Worm (Caenorhabditis elegans): ENCODE data around the gene K07F5.16.
"Not testable (repeated sequence)": the region's sequence is repeated elsewhere in the genome, so short reads cannot be mapped to it uniquely, and the experiment has no call there.

Gene K07F5.16

DNA sequence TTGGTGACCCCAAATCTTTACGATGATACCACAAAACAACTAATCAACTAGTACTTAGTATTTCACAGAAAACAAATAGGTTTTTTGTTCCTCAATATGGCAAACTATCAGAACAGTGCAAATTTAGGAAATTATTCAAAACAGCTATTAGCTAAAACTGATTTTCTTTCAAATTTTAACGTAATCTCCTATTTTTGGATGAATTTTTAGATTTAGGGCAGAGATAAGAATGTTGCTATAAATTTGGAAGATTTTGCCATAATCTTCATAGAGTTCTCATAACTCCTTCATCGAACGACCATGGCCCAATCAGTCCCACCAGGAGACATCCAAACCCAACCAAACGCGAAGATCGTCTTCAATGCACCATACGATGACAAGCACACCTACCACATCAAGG lies 26.6 kb upstream of the K07F5.16 start, which contains the start of gene msp-10:
Gene msp-10, plus strand, starts transcription at position 301 of the 400 bp plus-strand sequence.
- TF ChIP-seq F33H1.4 (GFP tag; IDR thresholded peaks at IDR 0.05); F22D6.2 (tag; optimal IDR thresholded peaks at IDR 0.05); Y67H2A.10 (GFP tag; conservative IDR thresholded peaks at IDR 0.05): not testable (repeated sequence)

DNA sequence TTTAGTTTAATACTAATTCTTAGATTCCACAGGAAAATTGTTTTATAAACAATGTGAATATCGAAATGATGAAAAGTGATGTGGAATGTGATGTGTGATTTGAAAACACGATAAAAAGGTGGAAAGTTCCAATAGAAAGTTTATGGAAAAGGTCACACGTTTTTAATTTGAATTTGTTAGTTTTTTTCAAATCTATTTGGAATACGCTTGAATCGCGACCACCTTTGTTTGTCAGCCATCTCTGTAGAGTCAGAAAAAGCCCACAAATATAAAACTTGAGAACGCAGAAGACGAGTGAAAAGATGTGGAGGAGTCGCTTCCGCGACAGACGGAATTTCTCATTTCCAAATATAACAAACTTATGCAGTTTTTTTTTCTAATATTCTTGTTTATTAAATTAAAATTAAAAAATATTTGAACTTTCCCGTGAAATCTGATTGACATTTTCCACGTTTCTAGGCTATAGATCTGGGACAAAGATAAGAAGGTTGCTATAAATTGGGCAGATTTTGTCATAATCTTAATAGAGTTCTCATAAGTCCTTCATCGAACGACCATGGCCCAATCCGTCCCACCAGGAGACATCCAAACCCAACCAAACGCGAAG lies 22.8 kb upstream of the K07F5.16 start, which contains the start of the genes kin-24 and msp-56:
Gene kin-24, minus strand, starts transcription at position 101 of the 607 bp plus-strand sequence.
Gene msp-56, plus strand, starts transcription at position 557 of the 607 bp plus-strand sequence.
- no peak for TF ChIP-seq T07F8.4 (tag; optimal IDR thresholded peaks at IDR 0.05)
- no peak for TF ChIP-seq F57C9.4 (tag; optimal IDR thresholded peaks at IDR 0.05)
- no peak for TF ChIP-seq zim-3 (tag; optimal IDR thresholded peaks at IDR 0.05)
- TF ChIP-seq dpff-1 (tag; optimal IDR thresholded peaks at IDR 0.05): no peak
- no peak for TF ChIP-seq lag-1 (GFP tag; IDR thresholded peaks at IDR 0.05)
- no peak for TF ChIP-seq athp-1 (tag; optimal IDR thresholded peaks at IDR 0.05)

DNA sequence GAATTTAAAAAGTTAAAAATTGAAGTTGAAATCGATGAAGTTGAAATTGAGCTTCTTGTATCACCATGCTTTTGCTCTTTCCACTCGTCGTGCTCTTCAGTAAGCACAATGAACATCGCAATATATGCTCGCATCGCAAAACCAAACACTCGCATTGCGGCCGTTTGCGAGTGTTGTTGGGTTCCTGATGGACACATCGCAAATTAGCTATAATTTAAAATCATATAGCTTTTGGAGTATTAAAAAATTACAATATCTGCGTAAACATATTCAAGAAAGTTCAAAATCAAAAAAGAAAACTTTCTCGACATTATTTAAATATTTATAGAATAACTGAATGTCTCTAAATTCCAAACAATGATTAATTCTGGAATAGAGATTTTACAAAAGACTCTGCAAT lies 21.8 kb upstream of the K07F5.16 start, which contains the start of gene K07F5.17:
Gene K07F5.17, plus strand, starts transcription at position 301 of the 400 bp plus-strand sequence.
- TF ChIP-seq ccch-3 (GFP tag; optimal IDR thresholded peaks at IDR 0.05) (no peak), B0035.1 (tag; optimal IDR thresholded peaks at IDR 0.05) (no peak), nhr-179 (tag; optimal IDR thresholded peaks at IDR 0.05) (no peak), D2030.7 (GFP tag; IDR thresholded peaks at IDR 0.05) (no peak), C06A6.2 (GFP tag; conservative IDR thresholded peaks at IDR 0.05) (no peak), cebp-2 (GFP tag; IDR thresholded peaks at IDR 0.05) (no peak), T26A5.8 (tag; optimal IDR thresholded peaks at IDR 0.05) (no peak), B0336.3 (GFP tag; IDR thresholded peaks at IDR 0.05) (no peak), nfya-2 (GFP tag; IDR thresholded peaks at IDR 0.05) (no peak), B0261.1 (tag; optimal IDR thresholded peaks at IDR 0.05) (no peak)

DNA sequence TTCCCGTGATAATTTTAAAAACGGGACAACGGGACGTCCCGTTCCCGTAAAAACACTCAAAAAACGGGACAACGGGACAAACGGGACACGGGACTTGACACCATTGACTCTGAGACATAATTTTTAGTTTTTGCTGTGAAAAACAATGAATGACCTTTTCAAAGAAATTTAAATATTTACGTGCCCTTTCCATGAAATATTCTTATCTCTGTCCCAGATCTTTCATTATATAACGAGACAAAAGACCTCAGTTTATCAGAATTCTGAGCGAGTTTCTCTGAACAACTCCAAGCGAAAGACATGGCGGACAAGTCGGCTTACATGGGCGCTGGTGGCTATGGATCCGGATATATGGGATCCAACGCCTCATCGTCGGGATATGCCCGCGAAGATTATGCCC lies 20.2 kb upstream of the K07F5.16 start, which contains the start of gene nspd-2:
Gene nspd-2, plus strand, starts transcription at position 301 of the 400 bp plus-strand sequence.
- TF ChIP-seq mcd-1 (GFP tag; IDR thresholded peaks at IDR 0.05) (no peak), Y67H2A.10 (GFP tag; conservative IDR thresholded peaks at IDR 0.05) (no peak), B0019.2 (GFP tag; conservative IDR thresholded peaks at IDR 0.05) (no peak), let-607 (tag; optimal IDR thresholded peaks at IDR 0.05) (no peak), chd-7 (tag; optimal IDR thresholded peaks at IDR 0.05) (no peak), pha-4 (tag; optimal IDR thresholded peaks at IDR 0.05) (no peak), ceh-91 (GFP tag; IDR thresholded peaks at IDR 0.05) (no peak), him-1 (tag; optimal IDR thresholded peaks at IDR 0.05) (no peak), ztf-18 (tag; optimal IDR thresholded peaks at IDR 0.05) (no peak), F57C9.4 (tag; optimal IDR thresholded peaks at IDR 0.05) (no peak), bed-1 (GFP tag; IDR thresholded peaks at IDR 0.05) (no peak), Y56A3A.18 (GFP tag; IDR thresholded peaks at IDR 0.05) (no peak), tbx-9 (tag; optimal IDR thresholded peaks at IDR 0.05; ENCODE audit: borderline replicate concordance) (no peak), ztf-28 (GFP tag; IDR thresholded peaks at IDR 0.05) (no peak), C17E4.6 (GFP tag; IDR thresholded peaks at IDR 0.05) (no peak), B0035.1 (tag; optimal IDR thresholded peaks at IDR 0.05) (no peak), Y53G8AR.9 (GFP tag; conservative IDR thresholded peaks at IDR 0.05) (no peak), K12H6.12 (tag; optimal IDR thresholded peaks at IDR 0.05) (no peak), lin-40 (tag; optimal IDR thresholded peaks at IDR 0.05) (no peak)

All from whole organism, young adult.